Fruit fly (Drosophila melanogaster) whole organism, embryonic: ENCODE results near the gene CG17127.

Source experiments
- Adf1 ChIP-seq: fragments of 200-800 bp; sonication (Bioruptor generic); IDR thresholded peaks from 2 replicates; pipeline ENCODE4 v1.3.6; 2022; ENCODE audit warnings: missing biosample characterization, missing genetic modification characterization
- Aef1 ChIP-seq: fragments of 200-800 bp; sonication (Bioruptor generic); IDR thresholded peaks from 3 replicates; pipeline ENCODE4 v1.3.6; 2022; ENCODE audit warnings: missing biosample characterization, missing genetic modification characterization
- BtbVII ChIP-seq: fragments of 200-800 bp; sonication (Bioruptor generic); optimal IDR thresholded peaks from 3 replicates; lab custom pipeline; 2017; ENCODE audit warnings: missing biosample characterization, mild to moderate bottlenecking, missing genetic modification characterization
- CG10654 ChIP-seq: fragments of 200-800 bp; sonication (Bioruptor generic); optimal IDR thresholded peaks from 2 replicates; lab custom pipeline; 2016; ENCODE audit warnings: missing biosample characterization, missing genetic modification characterization
- CG11560 ChIP-seq: fragments of 200-800 bp; sonication (Bioruptor generic); IDR thresholded peaks from 3 replicates; pipeline ENCODE4 v1.3.6; 2022; ENCODE audit warnings: missing biosample characterization, missing genetic modification characterization
- CG12155 ChIP-seq: fragments of 200-800 bp; sonication (Bioruptor generic); optimal IDR thresholded peaks from 3 replicates; lab custom pipeline; 2016; ENCODE audit warnings: missing biosample characterization, missing genetic modification characterization
- CG12299 ChIP-seq: fragments of 200-800 bp; sonication (Bioruptor generic); optimal IDR thresholded peaks from 2 replicates; lab custom pipeline; 2018; ENCODE audit warnings: missing biosample characterization, mild to moderate bottlenecking, missing genetic modification characterization
- CG12769 ChIP-seq: fragments of 200-800 bp; sonication (Bioruptor generic); optimal IDR thresholded peaks from 2 replicates; lab custom pipeline; 2019; ENCODE audit warnings: missing biosample characterization, mild to moderate bottlenecking, missing genetic modification characterization, moderate library complexity
- CG13894 ChIP-seq: fragments of 200-800 bp; sonication (Bioruptor generic); optimal IDR thresholded peaks from 3 replicates; lab custom pipeline; 2018; ENCODE audit warnings: missing biosample characterization, mild to moderate bottlenecking, missing genetic modification characterization, moderate library complexity
- CG14441 ChIP-seq: fragments of 200-800 bp; sonication (Bioruptor generic); IDR thresholded peaks from 2 replicates; pipeline ENCODE4 v1.3.6; 2022; ENCODE audit warnings: missing biosample characterization, missing genetic modification characterization
- CG15479 ChIP-seq: fragments of 200-800 bp; sonication (Bioruptor generic); optimal IDR thresholded peaks from 3 replicates; lab custom pipeline; 2019; ENCODE audit warnings: missing biosample characterization, mild to moderate bottlenecking, missing genetic modification characterization, moderate library complexity
- CG15601 ChIP-seq: fragments of 200-800 bp; sonication (Bioruptor generic); optimal IDR thresholded peaks from 3 replicates; lab custom pipeline; 2019; ENCODE audit warnings: missing biosample characterization, mild to moderate bottlenecking, missing genetic modification characterization, moderate library complexity
- CG17912 ChIP-seq: fragments of 200-800 bp; sonication (Bioruptor generic); optimal IDR thresholded peaks from 2 replicates; lab custom pipeline; 2018; ENCODE audit warnings: missing biosample characterization, mild to moderate bottlenecking, missing genetic modification characterization
- CG18262 ChIP-seq: fragments of 200-800 bp; optimal IDR thresholded peaks from 3 replicates; lab custom pipeline; 2019; ENCODE audit warnings: missing biosample characterization, mild to moderate bottlenecking, missing genetic modification characterization, moderate library complexity
- CG18599 ChIP-seq: fragments of 200-800 bp; sonication (Bioruptor generic); optimal IDR thresholded peaks from 3 replicates; lab custom pipeline; 2017; ENCODE audit warnings: missing biosample characterization, missing genetic modification characterization, mild to moderate bottlenecking, moderate library complexity, missing genetic modification reagents
- CG18619 ChIP-seq: fragments of 200-800 bp; sonication (Bioruptor generic); optimal IDR thresholded peaks from 3 replicates; lab custom pipeline; 2017; ENCODE audit warnings: missing biosample characterization, mild to moderate bottlenecking, missing genetic modification characterization
- CG2120 ChIP-seq: fragments of 200-800 bp; sonication (Bioruptor generic); optimal IDR thresholded peaks from 3 replicates; lab custom pipeline; 2016; ENCODE audit warnings: missing biosample characterization, missing genetic modification characterization
- CG31365 ChIP-seq: fragments of 200-800 bp; sonication (Bioruptor generic); optimal IDR thresholded peaks from 2 replicates; lab custom pipeline; 2018; ENCODE audit warnings: missing biosample characterization, mild to moderate bottlenecking, missing genetic modification characterization
- CG31388 ChIP-seq: fragments of 200-800 bp; sonication (Bioruptor generic); optimal IDR thresholded peaks from 2 replicates; lab custom pipeline; 2016; ENCODE audit warnings: missing biosample characterization, missing genetic modification characterization
- CG3163 ChIP-seq: fragments of 200-800 bp; sonication (Bioruptor generic); optimal IDR thresholded peaks from 3 replicates; lab custom pipeline; 2016; ENCODE audit warnings: missing biosample characterization, missing genetic modification characterization
- CG6689 ChIP-seq: fragments of 200-800 bp; sonication (Bioruptor generic); IDR thresholded peaks from 2 replicates; pipeline ENCODE4 v1.3.6; 2022; ENCODE audit warnings: missing biosample characterization, missing genetic modification characterization
- CG7987 ChIP-seq: fragments of 200-800 bp; sonication (Bioruptor generic); optimal IDR thresholded peaks from 2 replicates; lab custom pipeline; 2018; ENCODE audit warnings: missing biosample characterization, mild to moderate bottlenecking, missing genetic modification characterization, moderate library complexity
- CG8290 ChIP-seq, 3 experiments: fragments of 200-800 bp; sonication (Bioruptor generic); optimal IDR thresholded peaks; 2 replicates each; lab custom pipeline; 2016 to 2019; ENCODE audit warnings: missing biosample characterization in 3 of 3, missing genetic modification characterization in 3 of 3, mild to moderate bottlenecking in 2 of 3, moderate library complexity in 1 of 3
- CG8765 ChIP-seq: fragments of 200-800 bp; sonication (Bioruptor generic); IDR thresholded peaks from 2 replicates; pipeline ENCODE4 v1.3.6; 2022; ENCODE audit warnings: missing biosample characterization, missing genetic modification characterization
- CG9215 ChIP-seq: fragments of 200-800 bp; sonication (Bioruptor generic); IDR thresholded peaks from 2 replicates; pipeline ENCODE4 v1.3.6; 2022; ENCODE audit warnings: missing biosample characterization, missing genetic modification characterization
- CG9876 ChIP-seq: fragments of 200-800 bp; sonication (Bioruptor generic); optimal IDR thresholded peaks from 2 replicates; lab custom pipeline; 2016; ENCODE audit warnings: missing biosample characterization, missing genetic modification characterization
- CTCF ChIP-seq: fragments of 200-800 bp; sonication (Bioruptor generic); optimal IDR thresholded peaks from 2 replicates; lab custom pipeline; 2017; ENCODE audit warnings: missing biosample characterization, mild to moderate bottlenecking, missing genetic modification characterization, moderate library complexity
- D19B ChIP-seq: fragments of 200-800 bp; sonication (Bioruptor generic); optimal IDR thresholded peaks from 2 replicates; lab custom pipeline; 2017; ENCODE audit warnings: missing biosample characterization, mild to moderate bottlenecking, missing genetic modification characterization
- Dip2 ChIP-seq: fragments of 200-800 bp; sonication (Bioruptor generic); IDR thresholded peaks from 2 replicates; pipeline ENCODE4 v1.3.6; 2022; ENCODE audit warnings: missing biosample characterization, missing genetic modification characterization
- E2f1 ChIP-seq: fragments of 200-800 bp; sonication (Bioruptor generic); IDR thresholded peaks from 2 replicates; pipeline ENCODE4 v1.3.6; 2022; ENCODE audit warnings: missing biosample characterization, missing genetic modification characterization
- MTF-1 ChIP-seq: fragments of 200-800 bp; sonication (Bioruptor generic); optimal IDR thresholded peaks from 2 replicates; lab custom pipeline; 2018; ENCODE audit warnings: missing biosample characterization, mild to moderate bottlenecking, missing genetic modification characterization, borderline replicate concordance
- Mad ChIP-seq: fragments of 200-800 bp; sonication (Bioruptor generic); optimal IDR thresholded peaks from 2 replicates; lab custom pipeline; 2016; ENCODE audit warnings: missing biosample characterization, missing genetic modification characterization
- Ravus ChIP-seq: fragments of 200-800 bp; sonication (Bioruptor generic); IDR thresholded peaks from 2 replicates; pipeline ENCODE4 v1.3.6; 2022; ENCODE audit warnings: missing biosample characterization, missing genetic modification characterization
- Xbp1 ChIP-seq: fragments of 200-800 bp; sonication (Bioruptor generic); optimal IDR thresholded peaks from 3 replicates; lab custom pipeline; 2016; ENCODE audit warnings: missing biosample characterization, mild to moderate bottlenecking, missing genetic modification characterization
- Xrp1 ChIP-seq: fragments of 200-800 bp; sonication (Bioruptor generic); IDR thresholded peaks from 2 replicates; pipeline ENCODE4 v1.3.6; 2022; ENCODE audit warnings: missing biosample characterization, missing genetic modification characterization
- al ChIP-seq: fragments of 200-800 bp; sonication (Bioruptor generic); IDR thresholded peaks from 2 replicates; pipeline ENCODE4 v1.3.6; 2022; ENCODE audit warnings: missing biosample characterization, missing genetic modification characterization
- cg ChIP-seq: fragments of 200-800 bp; sonication (Bioruptor generic); optimal IDR thresholded peaks from 3 replicates; lab custom pipeline; 2019; ENCODE audit warnings: missing biosample characterization, mild to moderate bottlenecking, missing genetic modification characterization, moderate library complexity
- chinmo ChIP-seq: fragments of 200-800 bp; sonication (Bioruptor generic); IDR thresholded peaks from 4 replicates; pipeline ENCODE4 v1.3.6; 2022; ENCODE audit warnings: missing biosample characterization, missing genetic modification characterization; ENCODE audit not compliant: partially characterized antibody
- eve ChIP-seq, 2 experiments: fragments of >200 bp; optimal IDR thresholded peaks; 2 replicates each; lab custom pipeline; 2017; ENCODE audit warnings: missing biosample characterization in 2 of 2, missing genetic modification characterization in 2 of 2
- fru ChIP-seq: fragments of >200 bp; optimal IDR thresholded peaks from 2 replicates; lab custom pipeline; 2017
- lmd ChIP-seq: fragments of 200-800 bp; sonication (Bioruptor generic); IDR thresholded peaks from 2 replicates; pipeline ENCODE4 v1.3.6; 2022; ENCODE audit warnings: missing biosample characterization, missing genetic modification characterization
- mld ChIP-seq: fragments of 200-800 bp; sonication (Bioruptor generic); IDR thresholded peaks from 3 replicates; pipeline ENCODE4 v1.3.6; 2022; ENCODE audit warnings: missing biosample characterization, missing genetic modification characterization; ENCODE audit not compliant: partially characterized antibody
- nerfin-1 ChIP-seq: fragments of 200-800 bp; sonication (Bioruptor generic); optimal IDR thresholded peaks from 3 replicates; lab custom pipeline; 2019; ENCODE audit warnings: missing biosample characterization, mild to moderate bottlenecking, missing genetic modification characterization, moderate library complexity
- odd ChIP-seq: fragments of 200-800 bp; sonication (Bioruptor generic); optimal IDR thresholded peaks from 2 replicates; lab custom pipeline; 2017; ENCODE audit warnings: missing biosample characterization, mild to moderate bottlenecking, missing genetic modification characterization
- prd ChIP-seq, 3 experiments: fragments of >200 bp in 2 of 3; fragments of 200-800 bp in 1 of 3; sonication (Bioruptor generic) in 1 of 3; optimal IDR thresholded peaks in 2 of 3; IDR thresholded peaks in 1 of 3; 2 replicates in 2 of 3; 3 replicates in 1 of 3; pipeline versions ENCODE4 v1.3.6 to Lab custom; 2017 to 2022; ENCODE audit warnings: missing biosample characterization in 1 of 3, missing genetic modification characterization in 1 of 3
- ro ChIP-seq: fragments of 200-800 bp; sonication (Bioruptor generic); IDR thresholded peaks from 2 replicates; pipeline ENCODE4 v1.3.6; 2022; ENCODE audit warnings: missing biosample characterization, missing genetic modification characterization
- run ChIP-seq: fragments of 200-800 bp; sonication (Bioruptor generic); optimal IDR thresholded peaks from 3 replicates; lab custom pipeline; 2018; ENCODE audit warnings: missing biosample characterization, mild to moderate bottlenecking, missing genetic modification characterization
- sr ChIP-seq: fragments of 200-800 bp; sonication (Bioruptor generic); IDR thresholded peaks from 3 replicates; pipeline ENCODE4 v1.3.6; 2022; ENCODE audit warnings: missing biosample characterization, missing genetic modification characterization
- trem ChIP-seq: fragments of 200-800 bp; optimal IDR thresholded peaks from 3 replicates; lab custom pipeline; 2019; ENCODE audit warnings: missing biosample characterization, mild to moderate bottlenecking, missing genetic modification characterization, moderate library complexity
- tx ChIP-seq: fragments of 200-800 bp; sonication (Bioruptor generic); optimal IDR thresholded peaks from 2 replicates; lab custom pipeline; 2016; ENCODE audit warnings: missing biosample characterization, missing genetic modification characterization
- unc-4 ChIP-seq: fragments of 200-800 bp; sonication (Bioruptor generic); IDR thresholded peaks from 2 replicates; pipeline ENCODE4 v1.3.6; 2022; ENCODE audit warnings: missing biosample characterization, missing genetic modification characterization; ENCODE audit not compliant: partially characterized antibody

CG17127 gene

DNA sequence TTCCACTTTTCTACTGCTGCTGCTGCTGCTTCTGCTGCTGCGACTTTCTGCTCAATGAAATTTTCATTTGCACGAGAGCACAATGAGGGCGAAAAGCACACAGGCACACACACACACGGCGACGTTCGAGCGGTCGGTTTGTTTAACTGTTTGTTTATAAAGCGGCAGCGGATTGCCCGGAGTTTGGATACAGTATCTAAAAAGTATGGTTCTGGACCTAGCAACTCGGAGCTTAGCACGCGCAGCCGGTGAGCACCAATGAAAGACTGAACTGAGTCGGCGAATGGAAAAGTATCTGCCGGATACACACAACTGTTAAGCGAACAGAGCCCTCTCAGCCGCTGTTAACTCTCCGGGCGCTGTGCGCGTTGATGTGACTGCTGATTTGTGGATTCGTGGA, 14.6 kb upstream of the CG17127 start, which contains the start of gene CG17124 (continued):
- TF ChIP-seq CG14441 (no peak), CG31388 (GFP tag; lab: Kevin White, UChicago) (no peak), CG15601 (peak; percentile 22), CG12299 (tag; lab: Kevin White, UChicago) (peak; percentile 76), ro (no peak), CG31365 (tag; lab: Kevin White, UChicago) (no peak), CG2120 (GFP tag; lab: Kevin White, UChicago) (peak; percentile 4), Ravus (no peak), odd (GFP tag; lab: Kevin White, UChicago) (no peak), CG6689 (peak; percentile 11; the same call in 1 of the 2 replicates), lmd (GFP tag; lab: Robert Waterston, UW) (no peak), CG9215 (GFP tag; lab: Robert Waterston, UW) (no peak), Adf1 (peak; percentile 68), prd (optimal IDR thresholded peaks at IDR 0.05; lab: Kevin White, UChicago) (no peak), prd (GFP tag; IDR thresholded peaks at IDR 0.05; lab: Robert Waterston, UW) (no peak), fru (lab: Kevin White, UChicago) (no peak), E2f1 (no peak), MTF-1 (GFP tag; lab: Kevin White, UChicago) (peak; percentile 64), tx (GFP tag; lab: Kevin White, UChicago) (no peak), CG9876 (GFP tag; lab: Kevin White, UChicago) (peak; percentile 19), CG8765 (GFP tag; lab: Robert Waterston, UW) (no peak), Xbp1 (GFP tag; lab: Kevin White, UChicago) (no peak), al (no peak), CG17912 (GFP tag; lab: Kevin White, UChicago) (no peak), cg (GFP tag; lab: Kevin White, UChicago) (peak; percentile 46), CG18619 (GFP tag; lab: Kevin White, UChicago) (no peak), eve (GFP tag; optimal IDR thresholded peaks at IDR 0.05; lab: Kevin White, UChicago) (no peak), run (tag; lab: Kevin White, UChicago) (peak; percentile 13), CG3163 (GFP tag; lab: Kevin White, UChicago) (peak; percentile 39), D19B (GFP tag; lab: Kevin White, UChicago) (no peak), Dip2 (GFP tag; lab: Robert Waterston, UW) (no peak), CG8290 (GFP tag; optimal IDR thresholded peaks at IDR 0.05; lab: Kevin White, UChicago) (no peak), CG8290 (tag; optimal IDR thresholded peaks at IDR 0.05; lab: Kevin White, UChicago) (peak in 1 of 2 experiments; percentile 76), unc-4 (GFP tag; lab: Robert Waterston, UW) (peak; percentile 40; the same call in 1 of the 2 replicates), Aef1 (no peak), CTCF (GFP tag; lab: Kevin White, UChicago) (no peak), Xrp1 (GFP tag; lab: Robert Waterston, UW) (0 out of 2 replicates have a peak, but pooled peaks have one; percentile 13), CG18599 (peak; percentile 51), chinmo (GFP tag; lab: Robert Waterston, UW) (peak; percentile 84; the same call in 3 of the 4 replicates), Mad (peak; percentile 22), sr (GFP tag; lab: Robert Waterston, UW) (peak; percentile 14; the same call in 1 of the 3 replicates), nerfin-1 (tag; lab: Kevin White, UChicago) (peak; percentile 17), mld (GFP tag; lab: Robert Waterston, UW) (0 out of 3 replicates have a peak, but pooled peaks have one; percentile 10), CG13894 (tag; lab: Kevin White, UChicago) (peak; percentile 81), trem (tag; lab: Kevin White, UChicago) (no peak), CG7987 (peak; percentile 67), CG10654 (no peak), CG12769 (tag; lab: Kevin White, UChicago) (peak; percentile 77), CG12155 (GFP tag; lab: Kevin White, UChicago) (no peak), BtbVII (no peak), CG15479 (GFP tag; lab: Kevin White, UChicago) (no peak), CG18262 (tag; lab: Kevin White, UChicago) (no peak), CG11560 (no peak)
